Fruit fly (Drosophila melanogaster) whole organism, embryonic: Measurements from ENCODE around the gene Tsp97E.
A peak's percentile ranks its signal among the peaks of the same experiment; 100 is the strongest.

Source experiments
- Bgb ChIP-seq: fragments of 200-800 bp; sonication (Bioruptor generic); IDR thresholded peaks from 2 replicates; pipeline ENCODE4 v1.3.6; 2022; ENCODE audit warnings: missing biosample characterization, missing genetic modification characterization; ENCODE audit not compliant: partially characterized antibody
- CG10462 ChIP-seq: fragments of 200-800 bp; sonication (Bioruptor generic); optimal IDR thresholded peaks from 2 replicates; lab custom pipeline; 2016; ENCODE audit warnings: missing biosample characterization, missing genetic modification characterization
- CG10654 ChIP-seq: fragments of 200-800 bp; sonication (Bioruptor generic); optimal IDR thresholded peaks from 2 replicates; lab custom pipeline; 2016; ENCODE audit warnings: missing biosample characterization, missing genetic modification characterization
- CG10979 ChIP-seq: fragments of 200-800 bp; sonication (Bioruptor generic); optimal IDR thresholded peaks from 2 replicates; lab custom pipeline; 2018; ENCODE audit warnings: missing biosample characterization, mild to moderate bottlenecking, missing genetic modification characterization, moderate library complexity
- CG14860 ChIP-seq: fragments of 200-800 bp; sonication (Bioruptor generic); IDR thresholded peaks from 3 replicates; pipeline ENCODE4 v1.3.6; 2022; ENCODE audit warnings: missing biosample characterization, missing genetic modification characterization; ENCODE audit not compliant: partially characterized antibody
- CG15073 ChIP-seq: fragments of 200-800 bp; sonication (Bioruptor generic); optimal IDR thresholded peaks from 2 replicates; lab custom pipeline; 2016; ENCODE audit warnings: missing biosample characterization, missing genetic modification characterization
- CG15479 ChIP-seq: fragments of 200-800 bp; sonication (Bioruptor generic); optimal IDR thresholded peaks from 3 replicates; lab custom pipeline; 2019; ENCODE audit warnings: missing biosample characterization, mild to moderate bottlenecking, missing genetic modification characterization, moderate library complexity
- CG15601 ChIP-seq: fragments of 200-800 bp; sonication (Bioruptor generic); optimal IDR thresholded peaks from 3 replicates; lab custom pipeline; 2019; ENCODE audit warnings: missing biosample characterization, mild to moderate bottlenecking, missing genetic modification characterization, moderate library complexity
- CG1647 ChIP-seq: fragments of 200-800 bp; sonication (Bioruptor generic); optimal IDR thresholded peaks from 3 replicates; lab custom pipeline; 2016; ENCODE audit warnings: missing biosample characterization, missing genetic modification characterization
- CG16813 ChIP-seq: fragments of 200-800 bp; sonication (Bioruptor generic); IDR thresholded peaks from 3 replicates; pipeline ENCODE4 v1.3.6; 2022; ENCODE audit warnings: missing biosample characterization, missing genetic modification characterization; ENCODE audit not compliant: partially characterized antibody
- CG2678 ChIP-seq: fragments of 200-800 bp; sonication (Bioruptor generic); optimal IDR thresholded peaks from 3 replicates; lab custom pipeline; 2019; ENCODE audit warnings: missing biosample characterization, mild to moderate bottlenecking, missing genetic modification characterization, moderate library complexity
- CG2875 ChIP-seq: fragments of 200-800 bp; sonication (Bioruptor generic); optimal IDR thresholded peaks from 2 replicates; lab custom pipeline; 2017; ENCODE audit warnings: missing biosample characterization, mild to moderate bottlenecking, missing genetic modification characterization, missing genetic modification reagents
- CG4360 ChIP-seq: fragments of 200-800 bp; sonication (Bioruptor generic); IDR thresholded peaks from 2 replicates; pipeline ENCODE4 v1.3.6; 2022; ENCODE audit warnings: missing biosample characterization, missing genetic modification characterization
- CG4854 ChIP-seq: fragments of 200-800 bp; sonication (Bioruptor generic); optimal IDR thresholded peaks from 2 replicates; lab custom pipeline; 2016; ENCODE audit warnings: missing biosample characterization, missing genetic modification characterization, inconsistent platforms
- CG6254 ChIP-seq: fragments of 200-800 bp; sonication (Bioruptor generic); optimal IDR thresholded peaks from 3 replicates; lab custom pipeline; 2017; ENCODE audit warnings: mild to moderate bottlenecking, missing biosample characterization, missing genetic modification reagents, missing genetic modification characterization
- CG7271 ChIP-seq: fragments of 200-800 bp; sonication (Bioruptor generic); optimal IDR thresholded peaks from 2 replicates; lab custom pipeline; 2018; ENCODE audit warnings: missing biosample characterization, mild to moderate bottlenecking, missing genetic modification characterization, moderate library complexity
- CG7839 ChIP-seq: fragments of 200-800 bp; sonication (Bioruptor generic); optimal IDR thresholded peaks from 3 replicates; lab custom pipeline; 2018; ENCODE audit warnings: missing biosample characterization, mild to moderate bottlenecking, missing genetic modification characterization, moderate library complexity
- CG8388 ChIP-seq: fragments of 200-800 bp; sonication (Bioruptor generic); optimal IDR thresholded peaks from 2 replicates; lab custom pipeline; 2019; ENCODE audit warnings: missing biosample characterization, mild to moderate bottlenecking, missing genetic modification characterization, moderate library complexity
- CG8924 ChIP-seq: fragments of 200-800 bp; optimal IDR thresholded peaks from 3 replicates; lab custom pipeline; 2019; ENCODE audit warnings: missing biosample characterization, mild to moderate bottlenecking, missing genetic modification characterization, moderate library complexity
- Dip3 ChIP-seq: fragments of 200-800 bp; sonication (Bioruptor generic); optimal IDR thresholded peaks from 3 replicates; lab custom pipeline; 2016; ENCODE audit warnings: missing biosample characterization, missing genetic modification characterization
- Fer3 ChIP-seq: fragments of 200-800 bp; sonication (Bioruptor generic); optimal IDR thresholded peaks from 2 replicates; lab custom pipeline; 2018; ENCODE audit warnings: missing biosample characterization, mild to moderate bottlenecking, missing genetic modification characterization, moderate library complexity
- GATAe ChIP-seq: fragments of 200-800 bp; sonication (Bioruptor generic); conservative IDR thresholded peaks from 2 replicates; pipeline ENCODE4 v1.3.6; 2022; ENCODE audit warnings: missing biosample characterization, missing genetic modification characterization
- Hr39 ChIP-seq: fragments of >200 bp; optimal IDR thresholded peaks from 2 replicates; lab custom pipeline; 2017
- Hr51 ChIP-seq, 2 experiments: fragments of 200-800 bp; sonication (Bioruptor generic); optimal IDR thresholded peaks; 2 replicates in 1 of 2; 3 replicates in 1 of 2; lab custom pipeline; 2016 to 2018; ENCODE audit warnings: missing biosample characterization in 2 of 2, missing genetic modification characterization in 2 of 2, mild to moderate bottlenecking in 1 of 2, moderate library complexity in 1 of 2
- Hr78 ChIP-seq, 2 experiments: fragments of 200-800 bp in 1 of 2; fragments of >200 bp in 1 of 2; sonication (Bioruptor generic) in 1 of 2; optimal IDR thresholded peaks; 2 replicates each; lab custom pipeline; 2017 to 2019; ENCODE audit warnings: missing biosample characterization in 2 of 2, missing genetic modification characterization in 2 of 2, mild to moderate bottlenecking in 1 of 2, moderate library complexity in 1 of 2
- Kr ChIP-seq: fragments of 200-800 bp; sonication (Bioruptor generic); optimal IDR thresholded peaks from 2 replicates; lab custom pipeline; 2017; ENCODE audit warnings: missing biosample characterization, mild to moderate bottlenecking, missing genetic modification characterization
- NC2α ChIP-seq: fragments of 200-800 bp; sonication (Bioruptor generic); optimal IDR thresholded peaks from 2 replicates; lab custom pipeline; 2016; ENCODE audit warnings: missing biosample characterization, missing genetic modification characterization
- Nf-YA ChIP-seq: fragments of 200-800 bp; sonication (Bioruptor generic); IDR thresholded peaks from 2 replicates; pipeline ENCODE4 v1.3.6; 2022; ENCODE audit warnings: missing biosample characterization, missing genetic modification characterization
- Oaz ChIP-seq: fragments of 200-800 bp; sonication (Bioruptor generic); IDR thresholded peaks from 2 replicates; pipeline ENCODE4 v1.3.6; 2022; ENCODE audit warnings: missing biosample characterization, missing genetic modification characterization
- Rfx ChIP-seq: fragments of 200-800 bp; sonication (Bioruptor generic); IDR thresholded peaks from 2 replicates; pipeline ENCODE4 v1.3.6; 2022; ENCODE audit warnings: missing biosample characterization, missing genetic modification characterization
- Spps ChIP-seq: fragments of 200-800 bp; sonication (Bioruptor generic); optimal IDR thresholded peaks from 2 replicates; lab custom pipeline; 2018; ENCODE audit warnings: missing biosample characterization, mild to moderate bottlenecking, missing genetic modification characterization
- Sry-β ChIP-seq: fragments of 200-800 bp; sonication (Bioruptor generic); optimal IDR thresholded peaks from 2 replicates; lab custom pipeline; 2018; ENCODE audit warnings: missing biosample characterization, mild to moderate bottlenecking, missing genetic modification characterization, moderate library complexity
- ab ChIP-seq: fragments of 200-800 bp; sonication (Bioruptor generic); optimal IDR thresholded peaks from 2 replicates; lab custom pipeline; 2016; ENCODE audit warnings: missing biosample characterization, missing genetic modification characterization
- abd-A ChIP-seq: fragments of 200-800 bp; sonication (Bioruptor generic); optimal IDR thresholded peaks from 3 replicates; lab custom pipeline; 2019; ENCODE audit warnings: missing biosample characterization, mild to moderate bottlenecking, missing genetic modification characterization, moderate library complexity
- ara ChIP-seq: fragments of 200-800 bp; sonication (Bioruptor generic); IDR thresholded peaks from 2 replicates; pipeline ENCODE4 v1.3.6; 2022; ENCODE audit warnings: missing biosample characterization, missing genetic modification characterization
- bsh ChIP-seq, 2 experiments: fragments of 200-800 bp; sonication (Bioruptor generic); optimal IDR thresholded peaks; 2 replicates each; lab custom pipeline; 2017 to 2018; ENCODE audit warnings: mild to moderate bottlenecking in 2 of 2, missing biosample characterization in 2 of 2, missing genetic modification characterization in 2 of 2, moderate library complexity in 1 of 2
- cas ChIP-seq: fragments of 200-800 bp; sonication (Bioruptor generic); IDR thresholded peaks from 2 replicates; pipeline ENCODE4 v1.3.6; 2022; ENCODE audit warnings: missing biosample characterization, missing genetic modification characterization
- crc ChIP-seq: fragments of 200-800 bp; sonication (Bioruptor generic); optimal IDR thresholded peaks from 2 replicates; lab custom pipeline; 2016; ENCODE audit warnings: missing biosample characterization, missing genetic modification characterization
- crol ChIP-seq: fragments of 200-800 bp; sonication (Bioruptor generic); IDR thresholded peaks from 2 replicates; pipeline ENCODE4 v1.3.6; 2022; ENCODE audit warnings: missing biosample characterization, missing genetic modification characterization
- cwo ChIP-seq: fragments of 200-800 bp; sonication (Bioruptor generic); optimal IDR thresholded peaks from 3 replicates; lab custom pipeline; 2017; ENCODE audit warnings: missing biosample characterization, missing genetic modification characterization, mild to moderate bottlenecking, moderate library complexity, missing genetic modification reagents
- emc ChIP-seq: fragments of 200-800 bp; sonication (Bioruptor generic); optimal IDR thresholded peaks from 2 replicates; lab custom pipeline; 2016; ENCODE audit warnings: missing biosample characterization, missing genetic modification characterization
- eyg ChIP-seq: fragments of 200-800 bp; sonication (Bioruptor generic); optimal IDR thresholded peaks from 3 replicates; lab custom pipeline; 2016; ENCODE audit warnings: missing biosample characterization, missing genetic modification characterization
- gro ChIP-seq: fragments of 200-800 bp; sonication (Bioruptor generic); optimal IDR thresholded peaks from 2 replicates; lab custom pipeline; 2016; ENCODE audit warnings: missing biosample characterization, missing genetic modification characterization
- insv ChIP-seq, 2 experiments: fragments of 200-800 bp; sonication (Bioruptor generic); optimal IDR thresholded peaks; 3 replicates each; lab custom pipeline; 2016 to 2018; ENCODE audit warnings: missing biosample characterization in 2 of 2, missing genetic modification characterization in 2 of 2
- lbe ChIP-seq: fragments of 200-800 bp; sonication (Bioruptor generic); optimal IDR thresholded peaks from 2 replicates; lab custom pipeline; 2016; ENCODE audit warnings: missing biosample characterization, mild to moderate bottlenecking, missing genetic modification characterization
- nerfin-2 ChIP-seq: fragments of 200-800 bp; sonication (Bioruptor generic); IDR thresholded peaks from 2 replicates; pipeline ENCODE4 v1.3.6; 2022; ENCODE audit warnings: missing biosample characterization, missing genetic modification characterization; ENCODE audit not compliant: partially characterized antibody
- run ChIP-seq: fragments of 200-800 bp; sonication (Bioruptor generic); optimal IDR thresholded peaks from 3 replicates; lab custom pipeline; 2018; ENCODE audit warnings: missing biosample characterization, mild to moderate bottlenecking, missing genetic modification characterization
- unc-4 ChIP-seq: fragments of 200-800 bp; sonication (Bioruptor generic); IDR thresholded peaks from 2 replicates; pipeline ENCODE4 v1.3.6; 2022; ENCODE audit warnings: missing biosample characterization, missing genetic modification characterization; ENCODE audit not compliant: partially characterized antibody
- zen2 ChIP-seq: fragments of 200-800 bp; sonication (Bioruptor generic); IDR thresholded peaks from 3 replicates; pipeline ENCODE4 v1.3.6; 2022; ENCODE audit warnings: missing biosample characterization, missing genetic modification characterization; ENCODE audit not compliant: partially characterized antibody

Tsp97E gene

dm6 chr3R:26988412-26988981 lies 23.9 kb upstream of the Tsp97E start, which contains the start of gene CG31075 (continued):
- peak in 1 of 2 experiments; percentile 25 for TF ChIP-seq Hr51 (GFP tag; optimal IDR thresholded peaks at IDR 0.05; lab: Kevin White, UChicago)
- no peak for TF ChIP-seq ab (GFP tag; lab: Kevin White, UChicago)
- peak; percentile 10 for TF ChIP-seq CG4854 (GFP tag; lab: Kevin White, UChicago)
- peak; percentile 69 for TF ChIP-seq CG7839 (tag; lab: Kevin White, UChicago)
- TF ChIP-seq Spps, result no peak
- no peak for TF ChIP-seq Kr (GFP tag; lab: Kevin White, UChicago)
- TF ChIP-seq CG10462 (GFP tag; lab: Kevin White, UChicago), result no peak
- no peak for TF ChIP-seq Hr78 (GFP tag; optimal IDR thresholded peaks at IDR 0.05; lab: Kevin White, UChicago)
- no peak for TF ChIP-seq NC2α (GFP tag; lab: Kevin White, UChicago)
- no peak for TF ChIP-seq CG7271 (tag; lab: Kevin White, UChicago)
- no peak for TF ChIP-seq abd-A (tag; lab: Kevin White, UChicago)
- TF ChIP-seq CG4360 (GFP tag; lab: Robert Waterston, UW), result no peak
- TF ChIP-seq lbe (GFP tag; lab: Kevin White, UChicago), result peak; percentile 88
- TF ChIP-seq Bgb (GFP tag; lab: Robert Waterston, UW), result no peak
- TF ChIP-seq CG14860, result no peak
- no peak for TF ChIP-seq ara
- peak; percentile 62 for TF ChIP-seq Oaz (GFP tag; lab: Robert Waterston, UW)
- no peak for TF ChIP-seq CG2875
- no peak for TF ChIP-seq cas
- no peak for TF ChIP-seq CG15601
- TF ChIP-seq CG2678 (tag; lab: Kevin White, UChicago), result peak; percentile 60
- TF ChIP-seq bsh (GFP tag; optimal IDR thresholded peaks at IDR 0.05; lab: Kevin White, UChicago), result peak in 1 of 2 experiments; percentile 21
- peak; percentile 0 for TF ChIP-seq run (tag; lab: Kevin White, UChicago)
- TF ChIP-seq CG6254 (GFP tag; lab: Kevin White, UChicago), result no peak
- no peak for TF ChIP-seq CG1647
- no peak for TF ChIP-seq crc (GFP tag; lab: Kevin White, UChicago)
- TF ChIP-seq unc-4 (GFP tag; lab: Robert Waterston, UW), result no peak
- TF ChIP-seq CG8924 (tag; lab: Kevin White, UChicago), result peak; percentile 51
- TF ChIP-seq CG15479, result no peak
- no peak for TF ChIP-seq eyg (GFP tag; lab: Kevin White, UChicago)
- no peak for TF ChIP-seq Hr39
- TF ChIP-seq CG8388, result no peak
- peak; percentile 15 for TF ChIP-seq CG10979 (tag; lab: Kevin White, UChicago)
- TF ChIP-seq emc, result no peak
- TF ChIP-seq zen2 (GFP tag; lab: Robert Waterston, UW), result no peak
- no peak for TF ChIP-seq nerfin-2
- peak; percentile 23 for TF ChIP-seq Dip3 (GFP tag; lab: Kevin White, UChicago)
- TF ChIP-seq crol (GFP tag; lab: Robert Waterston, UW), result no peak
- TF ChIP-seq GATAe (GFP tag; lab: Robert Waterston, UW), result peak; percentile 17; the same call in 1 of the 2 replicates
- no peak for TF ChIP-seq gro
- TF ChIP-seq Fer3 (tag; lab: Kevin White, UChicago), result peak; percentile 81
- no peak for TF ChIP-seq CG16813 (GFP tag; lab: Robert Waterston, UW)
- peak; percentile 63 for TF ChIP-seq cwo
- TF ChIP-seq CG10654 (GFP tag; lab: Kevin White, UChicago), result peak; percentile 8
- TF ChIP-seq Rfx (GFP tag; lab: Robert Waterston, UW), result peak; percentile 83
- peak; percentile 52 for TF ChIP-seq Nf-YA
- TF ChIP-seq insv (GFP tag; optimal IDR thresholded peaks at IDR 0.05; lab: Kevin White, UChicago), result no peak
- no peak for TF ChIP-seq Sry-β (GFP tag; lab: Kevin White, UChicago)
- no peak for TF ChIP-seq CG15073 (GFP tag; lab: Kevin White, UChicago)
